Worm (Caenorhabditis elegans) whole organism, late embryonic: Measurements from ENCODE around the gene fbxb-62.

Source experiments
- F13H6.1 ChIP-seq: sonication (generic microtip); optimal IDR thresholded peaks from 2 replicates; lab custom pipeline; 2016; ENCODE audit warnings: missing genetic modification characterization, missing compliant biosample characterization
- ama-1 ChIP-seq: fragments of 150-350 bp; optimal IDR thresholded peaks from 2 replicates; lab custom pipeline; 2014
- che-1 ChIP-seq: sonication (generic microtip); optimal IDR thresholded peaks from 2 replicates; lab custom pipeline; 2016; ENCODE audit warnings: mild to moderate bottlenecking, missing genetic modification characterization, missing compliant biosample characterization
- dmd-4 ChIP-seq: sonication (generic microtip); optimal IDR thresholded peaks from 2 replicates; lab custom pipeline; 2016; ENCODE audit warnings: borderline replicate concordance, missing genetic modification characterization, missing compliant biosample characterization
- hlh-6 ChIP-seq: sonication (generic microtip); optimal IDR thresholded peaks from 2 replicates; lab custom pipeline; 2016; ENCODE audit warnings: missing genotype, missing genetic modification characterization, missing compliant biosample characterization
- lin-11 ChIP-seq: fragments of 200-800 bp; sonication (Bioruptor generic); optimal IDR thresholded peaks from 2 replicates; lab custom pipeline; 2018; ENCODE audit warnings: mild to moderate bottlenecking, missing genetic modification characterization, missing compliant biosample characterization
- madf-2 ChIP-seq: sonication (generic microtip); optimal IDR thresholded peaks from 2 replicates; lab custom pipeline; 2017; ENCODE audit warnings: missing genetic modification characterization, missing compliant biosample characterization
- nhr-11 ChIP-seq: fragments of 150-350 bp; optimal IDR thresholded peaks from 2 replicates; lab custom pipeline; 2014; ENCODE audit warnings: missing biosample characterization, missing genetic modification characterization
- pat-9 ChIP-seq: fragments of 200-800 bp; sonication (Bioruptor generic); optimal IDR thresholded peaks from 2 replicates; lab custom pipeline; 2018; ENCODE audit warnings: mild to moderate bottlenecking, missing genetic modification characterization, moderate library complexity, missing compliant biosample characterization
- pha-4 ChIP-seq: fragments of 150-350 bp; optimal IDR thresholded peaks from 2 replicates; lab custom pipeline; 2018; ENCODE audit warnings: missing biosample characterization, missing genetic modification reagents, missing genetic modification characterization
- pqm-1 ChIP-seq: sonication (generic microtip); optimal IDR thresholded peaks from 2 replicates; lab custom pipeline; 2016; ENCODE audit warnings: missing genetic modification characterization, missing compliant biosample characterization
- syd-9 ChIP-seq: sonication (generic microtip); optimal IDR thresholded peaks from 2 replicates; lab custom pipeline; 2016; ENCODE audit warnings: mild to moderate bottlenecking, missing genetic modification characterization, moderate library complexity, missing compliant biosample characterization
- unc-42 ChIP-seq: sonication (generic microtip); optimal IDR thresholded peaks from 2 replicates; lab custom pipeline; 2016; ENCODE audit warnings: missing genotype, missing genetic modification characterization, missing compliant biosample characterization

- no peak for TF ChIP-seq che-1
- TF ChIP-seq lin-11 (tag; lab: Kevin White, UChicago), result no peak
- no peak for TF ChIP-seq madf-2 (tag; lab: Kevin White, UChicago)
- TF ChIP-seq ama-1 (lab: Kevin White, UChicago), result no peak
- TF ChIP-seq pqm-1, result no peak
- TF ChIP-seq pha-4 (tag; lab: Kevin White, UChicago), result no peak
- no peak for TF ChIP-seq syd-9 (tag; lab: Kevin White, UChicago)
- TF ChIP-seq dmd-4, result no peak
- no peak for TF ChIP-seq nhr-11 (tag; lab: Kevin White, UChicago)
- TF ChIP-seq pat-9 (tag; lab: Kevin White, UChicago), result no peak
- no peak for TF ChIP-seq F13H6.1 (tag; lab: Kevin White, UChicago)
- no peak for TF ChIP-seq unc-42
- TF ChIP-seq hlh-6 (tag; lab: Kevin White, UChicago), result no peak
Measured at ce11 chrV:19253520-19253919, 48.3 kb downstream of the fbxb-62 start, which contains the start of gene F21D9.4.
